Fruit fly (Drosophila melanogaster): ENCODE results near the gene Cpr64Aa.

Gene Cpr64Aa

DNA sequence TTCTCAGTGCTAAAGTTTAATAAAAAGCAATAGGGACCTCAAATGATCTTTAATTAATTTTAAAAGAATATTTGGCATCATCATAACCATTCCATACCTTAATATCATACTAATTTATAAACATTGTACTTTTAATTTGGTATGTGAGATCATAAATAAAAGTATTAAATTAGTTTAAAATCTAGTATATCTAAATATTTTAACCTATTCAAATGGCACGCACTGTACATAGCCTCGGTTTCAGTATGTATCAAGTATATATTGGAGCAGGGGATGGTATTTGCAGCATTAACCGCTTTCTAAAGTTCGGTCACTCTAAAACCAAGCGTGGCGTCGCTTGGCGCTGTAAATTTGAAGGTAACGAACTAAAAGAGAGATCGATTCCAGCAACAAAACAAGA, 33.5 kb upstream of the Cpr64Aa start, which contains the start of gene pav (continued):
- no peak for TF ChIP-seq Nf-YA (GFP tag; IDR thresholded peaks at IDR 0.05)
- TF ChIP-seq org-1 (GFP tag; optimal IDR thresholded peaks at IDR 0.05) = no peak
- TF ChIP-seq CG30431 (GFP tag; optimal IDR thresholded peaks at IDR 0.05) = no peak
- TF ChIP-seq p53 (GFP tag; optimal IDR thresholded peaks at IDR 0.05) = no peak
- peak; percentile 29; the same call in 1 of the 2 replicates for TF ChIP-seq cas (GFP tag; IDR thresholded peaks at IDR 0.05)
- TF ChIP-seq Med (GFP tag) = no peak
- TF ChIP-seq Trl (optimal IDR thresholded peaks at IDR 0.05) = no peak
- no peak for TF ChIP-seq Trl (GFP tag; optimal IDR thresholded peaks at IDR 0.05)
- no peak for TF ChIP-seq Lim3 (GFP tag; IDR thresholded peaks at IDR 0.05)
- TF ChIP-seq CG15269 (tag; optimal IDR thresholded peaks at IDR 0.05) = no peak
- TF ChIP-seq HmgD (GFP tag; optimal IDR thresholded peaks at IDR 0.05) = no peak
- peak; percentile 59; the same call in 1 of the 2 replicates for TF ChIP-seq Xrp1 (GFP tag; IDR thresholded peaks at IDR 0.05)
- no peak for TF ChIP-seq Dad (GFP tag; optimal IDR thresholded peaks at IDR 0.05)
- TF ChIP-seq CG3163 (GFP tag; optimal IDR thresholded peaks at IDR 0.05) = no peak
- no peak for TF ChIP-seq pfk (GFP tag; optimal IDR thresholded peaks at IDR 0.05)
- peak; percentile 35 for TF ChIP-seq dmrt11E (tag; optimal IDR thresholded peaks at IDR 0.05)
- peak; percentile 83 for TF ChIP-seq gfzf (GFP tag; optimal IDR thresholded peaks at IDR 0.05)
- TF ChIP-seq CG6689 (GFP tag; IDR thresholded peaks at IDR 0.05) = peak; percentile 4; the same call in 1 of the 2 replicates
- TF ChIP-seq ttk (GFP tag; IDR thresholded peaks at IDR 0.05) = no peak
- TF ChIP-seq H2.0 (GFP tag; IDR thresholded peaks at IDR 0.05) = no peak
- no peak for TF ChIP-seq CG14860 (GFP tag; IDR thresholded peaks at IDR 0.05; ENCODE audit: partially characterized antibody)
- TF ChIP-seq nmo (GFP tag; optimal IDR thresholded peaks at IDR 0.05) = peak; percentile 60
- peak; percentile 71 for TF ChIP-seq CG2712 (tag; optimal IDR thresholded peaks at IDR 0.05)
- TF ChIP-seq CG14014 (GFP tag; IDR thresholded peaks at IDR 0.05) = peak; percentile 47; the same call in 1 of the 2 replicates
- no peak for TF ChIP-seq CG4424 (GFP tag; optimal IDR thresholded peaks at IDR 0.05)
- no peak for TF ChIP-seq shn (GFP tag; optimal IDR thresholded peaks at IDR 0.05)
- no peak for TF ChIP-seq zfh1 (GFP tag; IDR thresholded peaks at IDR 0.05)
- TF ChIP-seq cad (GFP tag; optimal IDR thresholded peaks at IDR 0.05) = no peak
- TF ChIP-seq CG12769 (tag; optimal IDR thresholded peaks at IDR 0.05) = no peak
- TF ChIP-seq Hr78 (GFP tag; optimal IDR thresholded peaks at IDR 0.05) = no peak
- no peak for TF ChIP-seq Atf-2 (GFP tag; optimal IDR thresholded peaks at IDR 0.05)
- TF ChIP-seq Myb (GFP tag; optimal IDR thresholded peaks at IDR 0.05) = peak; percentile 39
- TF ChIP-seq CG7963 (GFP tag; IDR thresholded peaks at IDR 0.05; ENCODE audit: partially characterized antibody) = no peak
- peak; percentile 97 for TF ChIP-seq CG11696 (GFP tag; IDR thresholded peaks at IDR 0.05)
- no peak for TF ChIP-seq wor (GFP tag; IDR thresholded peaks at IDR 0.05)
- no peak for TF ChIP-seq B-H2 (GFP tag; optimal IDR thresholded peaks at IDR 0.05)
- TF ChIP-seq caup (GFP tag; optimal IDR thresholded peaks at IDR 0.05; ENCODE audit: severe bottlenecking) = no peak
- TF ChIP-seq lbe (GFP tag; optimal IDR thresholded peaks at IDR 0.05) = no peak
- TF ChIP-seq CG9437 (GFP tag; optimal IDR thresholded peaks at IDR 0.05) = no peak
- no peak for TF ChIP-seq Deaf1 (tag; optimal IDR thresholded peaks at IDR 0.05)
- peak; percentile 63; the same call in 1 of the 2 replicates for TF ChIP-seq MBD-R2 (GFP tag; IDR thresholded peaks at IDR 0.05)
- no peak for TF ChIP-seq pros (GFP tag; optimal IDR thresholded peaks at IDR 0.05)
- TF ChIP-seq NFAT (GFP tag; IDR thresholded peaks at IDR 0.05) = peak; percentile 19; the same call in 1 of the 2 replicates
- no peak for TF ChIP-seq Jarid2 (GFP tag; optimal IDR thresholded peaks at IDR 0.05)
- no peak for TF ChIP-seq maf-S (GFP tag; optimal IDR thresholded peaks at IDR 0.05)
- no peak for TF ChIP-seq Kr (GFP tag; optimal IDR thresholded peaks at IDR 0.05)
- TF ChIP-seq HLH54F (GFP tag; optimal IDR thresholded peaks at IDR 0.05) = no peak
- TF ChIP-seq Dp (GFP tag; optimal IDR thresholded peaks at IDR 0.05) = peak; percentile 92
- peak; percentile 14 for TF ChIP-seq Chrac-16 (GFP tag; optimal IDR thresholded peaks at IDR 0.05)
- no peak for TF ChIP-seq hb (GFP tag; IDR thresholded peaks at IDR 0.05; ENCODE audit: partially characterized antibody)
- no peak for TF ChIP-seq CG10543 (GFP tag; optimal IDR thresholded peaks at IDR 0.05)
- no peak for TF ChIP-seq dimm (GFP tag; IDR thresholded peaks at IDR 0.05)

Measured in whole organism, embryonic.